Worm (Caenorhabditis elegans): ENCODE data around the gene F57A8.7.

DNA sequence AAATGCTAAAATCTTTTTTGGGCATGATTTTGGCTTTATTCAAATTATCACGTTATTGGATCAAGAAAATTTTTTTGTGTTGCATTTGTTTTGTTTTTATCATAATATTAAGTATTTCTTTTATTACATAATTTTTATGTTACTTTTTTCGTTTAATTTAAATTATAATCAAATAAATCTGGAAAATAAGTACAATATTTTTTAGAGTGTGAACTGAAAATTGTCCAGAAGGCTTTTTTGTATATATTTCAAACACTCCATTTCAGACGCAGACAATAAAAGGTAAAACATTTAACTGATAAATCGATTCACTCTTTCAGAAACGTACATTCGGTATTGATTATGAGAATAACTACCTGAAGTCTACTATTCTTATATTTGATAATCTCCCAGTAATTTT lies 31.8 kb downstream of the F57A8.7 start, which contains the start of gene C08B6.11:
- TF ChIP-seq lin-15B (tag; optimal IDR thresholded peaks at IDR 0.05), result no peak
- no peak for TF ChIP-seq blmp-1 (tag; optimal IDR thresholded peaks at IDR 0.05)
- TF ChIP-seq ceh-8 (GFP tag; optimal IDR thresholded peaks at IDR 0.05), result no peak
